ENCODE assay signal across 1 fruit fly cellular context in genomic region chrX:18565630-18566319, dm6.
TF ChIP-seq lines count a peak whose summit lies in the region.

No protein-coding gene starts in this region.

TF ChIP-seq in whole organism, embryonic, 481 proteins besides CTCF, POLR2A, EP300 and RAD21 (continued from another document):
- TF ChIP-seq row (GFP tag; IDR thresholded peaks at IDR 0.05; lab: Robert Waterston, UW) (peak; percentile 54; the same call in 2 of the 3 replicates), Ada2b (GFP tag; IDR thresholded peaks at IDR 0.05; lab: Robert Waterston, UW) (peak; percentile 41; the same call in 1 of the 2 replicates), CG6689 (GFP tag; IDR thresholded peaks at IDR 0.05; lab: Robert Waterston, UW) (peak; percentile 59), Elba2 (GFP tag; optimal IDR thresholded peaks at IDR 0.05; lab: Kevin White, UChicago) (no peak), CG9727 (GFP tag; optimal IDR thresholded peaks at IDR 0.05; lab: Kevin White, UChicago) (peak; percentile 4), E2f1 (GFP tag; IDR thresholded peaks at IDR 0.05; lab: Robert Waterston, UW) (0 out of 2 replicates have a peak, but pooled peaks have one; percentile 11), dan (GFP tag; IDR thresholded peaks at IDR 0.05; lab: Robert Waterston, UW) (no peak), Hmr (GFP tag; optimal IDR thresholded peaks at IDR 0.05; lab: Kevin White, UChicago) (no peak), Xrp1 (GFP tag; IDR thresholded peaks at IDR 0.05; lab: Robert Waterston, UW) (peak; percentile 70; the same call in 1 of the 2 replicates), slbo (GFP tag; IDR thresholded peaks at IDR 0.05; lab: Robert Waterston, UW) (peak; percentile 10; the same call in 1 of the 2 replicates)
